Fruit fly (Drosophila melanogaster) whole organism, wandering third instar larva: ENCODE results near the gene CG42264.

Experiments
- Hr83 ChIP-seq: fragments of 200-300 bp; sonication (Bioruptor generic); optimal IDR thresholded peaks from 2 replicates; lab custom pipeline; 2016; ENCODE audit warnings: missing biosample characterization, mild to moderate bottlenecking, missing genetic modification characterization, moderate library complexity; ENCODE audit not compliant: poor library complexity, severe bottlenecking
- OdsH ChIP-seq: fragments of 200-800 bp; sonication (Bioruptor generic); optimal IDR thresholded peaks from 2 replicates; lab custom pipeline; 2016; ENCODE audit warnings: missing biosample characterization, mild to moderate bottlenecking, missing genetic modification characterization
- lola ChIP-seq: fragments of >200 bp; optimal IDR thresholded peaks from 2 replicates; lab custom pipeline; 2017; ENCODE audit warnings: missing biosample characterization, missing genetic modification characterization
- usp ChIP-seq: fragments of >200 bp; optimal IDR thresholded peaks from 2 replicates; lab custom pipeline; 2017; ENCODE audit warnings: missing biosample characterization, missing genetic modification characterization

dm6 chrX:5812877-5813276 is 36.4 kb upstream of the CG42264 start, which contains the start of gene CG44329:
- TF ChIP-seq Hr83 (GFP tag; lab: Kevin White, UChicago), result no peak
- TF ChIP-seq lola, result no peak
- no peak for TF ChIP-seq OdsH
- no peak for TF ChIP-seq usp
